Worm (Caenorhabditis elegans) whole organism, L2 larva: Measurements from ENCODE around the gene gbb-2.
A peak's percentile ranks its signal among the peaks of the same experiment; 100 is the strongest.

Experiments
- C34F6.9 ChIP-seq: fragments of 150-350 bp; optimal IDR thresholded peaks from 2 replicates; lab custom pipeline; 2014; ENCODE audit warnings: missing biosample characterization, missing genetic modification characterization
- F13H6.1 ChIP-seq: sonication (generic microtip); optimal IDR thresholded peaks from 2 replicates; lab custom pipeline; 2016; ENCODE audit warnings: missing genetic modification characterization, missing compliant biosample characterization
- R02D3.7 ChIP-seq: fragments of 150-350 bp; optimal IDR thresholded peaks from 2 replicates; lab custom pipeline; 2014; ENCODE audit warnings: missing biosample characterization, missing genetic modification characterization
- Y55F3AM.14 ChIP-seq: fragments of 200-800 bp; sonication (Bioruptor generic); optimal IDR thresholded peaks from 2 replicates; lab custom pipeline; 2018; ENCODE audit warnings: mild to moderate bottlenecking, missing genetic modification characterization, missing compliant biosample characterization
- ZK546.5 ChIP-seq: sonication (generic microtip); optimal IDR thresholded peaks from 2 replicates; lab custom pipeline; 2017; ENCODE audit warnings: missing biosample characterization, missing genetic modification characterization
- alr-1 ChIP-seq: fragments of 150-350 bp; optimal IDR thresholded peaks from 2 replicates; lab custom pipeline; 2014; ENCODE audit warnings: missing biosample characterization, missing genetic modification characterization
- aly-2 ChIP-seq: fragments of 150-350 bp; optimal IDR thresholded peaks from 2 replicates; lab custom pipeline; 2014; ENCODE audit warnings: missing biosample characterization, missing genetic modification characterization
- ama-1 ChIP-seq: fragments of 150-350 bp; optimal IDR thresholded peaks from 2 replicates; lab custom pipeline; 2018; ENCODE audit warnings: inconsistent platforms
- blmp-1 ChIP-seq: sonication (generic microtip); optimal IDR thresholded peaks from 2 replicates; lab custom pipeline; 2017; ENCODE audit warnings: missing genetic modification characterization, mild to moderate bottlenecking, missing compliant biosample characterization, antibody characterized with exemption, moderate library complexity; ENCODE audit not compliant: insufficient read depth
- ceh-16 ChIP-seq: fragments of 150-350 bp; optimal IDR thresholded peaks from 2 replicates; lab custom pipeline; 2014; ENCODE audit warnings: missing biosample characterization, missing genetic modification characterization
- ceh-82 ChIP-seq: fragments of 150-350 bp; optimal IDR thresholded peaks from 2 replicates; lab custom pipeline; 2014; ENCODE audit warnings: missing biosample characterization, missing genetic modification characterization
- crh-2 ChIP-seq: sonication (generic microtip); optimal IDR thresholded peaks from 2 replicates; lab custom pipeline; 2017; ENCODE audit warnings: missing biosample characterization, missing genetic modification characterization
- egl-27 ChIP-seq: sonication (generic microtip); optimal IDR thresholded peaks from 3 replicates; lab custom pipeline; 2017; ENCODE audit warnings: missing biosample characterization, missing genetic modification reagents, missing genetic modification characterization
- elt-1 ChIP-seq: fragments of 150-350 bp; optimal IDR thresholded peaks from 2 replicates; lab custom pipeline; 2014; ENCODE audit warnings: missing biosample characterization, missing genetic modification characterization
- elt-3 ChIP-seq: sonication (generic microtip); optimal IDR thresholded peaks from 2 replicates; lab custom pipeline; 2017; ENCODE audit warnings: missing biosample characterization, missing genetic modification characterization
- fos-1 ChIP-seq: fragments of 150-350 bp; optimal IDR thresholded peaks from 2 replicates; lab custom pipeline; 2014; ENCODE audit warnings: missing biosample characterization, missing genetic modification characterization
- gmeb-1 ChIP-seq: fragments of 150-350 bp; optimal IDR thresholded peaks from 2 replicates; lab custom pipeline; 2014; ENCODE audit warnings: missing biosample characterization, missing genetic modification characterization
- lin-11 ChIP-seq: fragments of 150-350 bp; sonication (generic microtip); optimal IDR thresholded peaks from 2 replicates; lab custom pipeline; 2014; ENCODE audit warnings: missing biosample characterization, missing genetic modification characterization, inconsistent platforms, mixed read lengths
- lin-39 ChIP-seq: fragments of 150-350 bp; optimal IDR thresholded peaks from 2 replicates; lab custom pipeline; 2014; ENCODE audit warnings: missing biosample characterization, missing genetic modification reagents, missing genetic modification characterization
- lsy-2 ChIP-seq, 2 experiments: fragments of 150-350 bp in 1 of 2; sonication (generic microtip) in 1 of 2; optimal IDR thresholded peaks; 2 replicates each; lab custom pipeline; 2014 to 2017; ENCODE audit warnings: missing biosample characterization in 2 of 2, missing genetic modification characterization in 2 of 2
- mab-5 ChIP-seq: fragments of 150-350 bp; optimal IDR thresholded peaks from 2 replicates; lab custom pipeline; 2014; ENCODE audit warnings: missing biosample characterization, missing genetic modification characterization
- mbf-1 ChIP-seq: sonication (generic microtip); optimal IDR thresholded peaks from 2 replicates; lab custom pipeline; 2017; ENCODE audit warnings: missing biosample characterization, missing genetic modification characterization
- mdl-1 ChIP-seq, 2 experiments: fragments of 150-350 bp in 1 of 2; sonication (generic microtip) in 1 of 2; optimal IDR thresholded peaks; 2 replicates each; lab custom pipeline; 2017; ENCODE audit warnings: missing biosample characterization in 2 of 2, missing genetic modification characterization in 2 of 2
- nhr-10 ChIP-seq: sonication (generic microtip); optimal IDR thresholded peaks from 2 replicates; lab custom pipeline; 2017; ENCODE audit warnings: missing biosample characterization, missing genetic modification characterization
- nhr-12 ChIP-seq: fragments of 150-350 bp; optimal IDR thresholded peaks from 2 replicates; lab custom pipeline; 2014; ENCODE audit warnings: missing biosample characterization, missing genetic modification characterization
- nhr-129 ChIP-seq: fragments of 150-350 bp; optimal IDR thresholded peaks from 2 replicates; lab custom pipeline; 2014; ENCODE audit warnings: missing biosample characterization, missing genetic modification characterization
- nhr-21 ChIP-seq: fragments of 150-350 bp; optimal IDR thresholded peaks from 2 replicates; lab custom pipeline; 2014; ENCODE audit warnings: missing biosample characterization, missing genetic modification characterization
- nhr-237 ChIP-seq: fragments of 150-350 bp; optimal IDR thresholded peaks from 2 replicates; lab custom pipeline; 2014; ENCODE audit warnings: missing biosample characterization, missing genetic modification characterization
- nhr-25 ChIP-seq: fragments of 150-350 bp; sonication (generic microtip); optimal IDR thresholded peaks from 3 replicates; lab custom pipeline; 2014; ENCODE audit warnings: missing biosample characterization, missing genetic modification characterization
- nhr-6 ChIP-seq: fragments of 150-350 bp; optimal IDR thresholded peaks from 2 replicates; lab custom pipeline; 2014; ENCODE audit warnings: missing biosample characterization, missing genetic modification characterization
- nhr-77 ChIP-seq: fragments of 150-350 bp; optimal IDR thresholded peaks from 2 replicates; lab custom pipeline; 2014; ENCODE audit warnings: missing biosample characterization, missing genetic modification characterization
- peb-1 ChIP-seq: fragments of 150-350 bp; optimal IDR thresholded peaks from 2 replicates; lab custom pipeline; 2014; ENCODE audit warnings: missing biosample characterization, missing genetic modification characterization
- sem-4 ChIP-seq: fragments of 150-350 bp; optimal IDR thresholded peaks from 2 replicates; lab custom pipeline; 2014; ENCODE audit warnings: missing biosample characterization, missing genetic modification reagents, missing genetic modification characterization
- skn-1 ChIP-seq: sonication (generic microtip); optimal IDR thresholded peaks from 2 replicates; lab custom pipeline; 2017; ENCODE audit warnings: missing biosample characterization, missing genetic modification characterization
- sma-3 ChIP-seq: sonication (generic microtip); optimal IDR thresholded peaks from 2 replicates; lab custom pipeline; 2016; ENCODE audit warnings: missing genetic modification reagents, missing genetic modification characterization, missing compliant biosample characterization
- sma-9 ChIP-seq, 2 experiments: fragments of 150-350 bp in 1 of 2; sonication (generic microtip) in 1 of 2; optimal IDR thresholded peaks; 2 replicates each; lab custom pipeline; 2014 to 2016; ENCODE audit warnings: missing genetic modification characterization in 2 of 2, mild to moderate bottlenecking in 1 of 2, missing biosample characterization in 1 of 2, missing compliant biosample characterization in 1 of 2, missing genetic modification reagents in 1 of 2, moderate library complexity in 1 of 2
- snpc-4 ChIP-seq: fragments of 150-350 bp; optimal IDR thresholded peaks from 2 replicates; lab custom pipeline; 2014; ENCODE audit warnings: missing biosample characterization, missing genetic modification characterization
- unc-39 ChIP-seq: fragments of 150-350 bp; optimal IDR thresholded peaks from 2 replicates; lab custom pipeline; 2014; ENCODE audit warnings: missing biosample characterization, missing genetic modification characterization
- unc-55 ChIP-seq: fragments of 150-350 bp; sonication (generic microtip); optimal IDR thresholded peaks from 3 replicates; lab custom pipeline; 2014; ENCODE audit warnings: missing biosample characterization, missing genetic modification reagents, missing genetic modification characterization
- unc-62 ChIP-seq: fragments of 150-350 bp; optimal IDR thresholded peaks from 2 replicates; lab custom pipeline; 2014; ENCODE audit warnings: missing biosample characterization, missing genetic modification reagents, missing genetic modification characterization
- zag-1 ChIP-seq: fragments of 150-350 bp; optimal IDR thresholded peaks from 2 replicates; lab custom pipeline; 2014; ENCODE audit warnings: missing biosample characterization, missing genetic modification characterization
- ztf-1 ChIP-seq: fragments of 200-800 bp; sonication (Bioruptor generic); conservative IDR thresholded peaks from 2 replicates; pipeline ENCODE4 v1.3.6; 2022; ENCODE audit warnings: missing genetic modification characterization, missing compliant biosample characterization
- ztf-11 ChIP-seq: sonication (generic microtip); optimal IDR thresholded peaks from 2 replicates; lab custom pipeline; 2017; ENCODE audit warnings: missing biosample characterization, missing genetic modification characterization
- ztf-4 ChIP-seq: fragments of 150-350 bp; optimal IDR thresholded peaks from 2 replicates; lab custom pipeline; 2014; ENCODE audit warnings: missing biosample characterization, missing genetic modification characterization

Gene gbb-2

ce11 chrIV:4475362-4476086 is 31.0 kb downstream of the gbb-2 start:
- TF ChIP-seq snpc-4 (no peak), elt-3 (tag; lab: Kevin White, UChicago) (no peak), nhr-237 (no peak), mbf-1 (tag; lab: Kevin White, UChicago) (no peak), crh-2 (peak; percentile 35), nhr-25 (no peak), sma-9 (GFP tag; optimal IDR thresholded peaks at IDR 0.05; lab: Kevin White, UChicago) (peak; percentile 56), sma-9 (tag; optimal IDR thresholded peaks at IDR 0.05; lab: Kevin White, UChicago) (no peak), unc-55 (no peak), fos-1 (tag; lab: Kevin White, UChicago) (peak; percentile 8), lin-39 (tag; lab: Kevin White, UChicago) (no peak), nhr-77 (no peak)

ce11 chrIV:4473767-4474166 is 32.8 kb downstream of the gbb-2 start:
- TF ChIP-seq ceh-82 (tag; lab: Kevin White, UChicago): no peak
- TF ChIP-seq nhr-10 (tag; lab: Kevin White, UChicago): no peak
- no peak for TF ChIP-seq sma-9 (GFP tag; optimal IDR thresholded peaks at IDR 0.05; lab: Kevin White, UChicago)
- no peak for TF ChIP-seq sma-9 (tag; optimal IDR thresholded peaks at IDR 0.05; lab: Kevin White, UChicago)
- 0 out of 2 replicates have a peak, but pooled peaks have one; percentile 34 for TF ChIP-seq ztf-1 (GFP tag; lab: Robert Waterston, UW)
- TF ChIP-seq elt-1 (tag; lab: Kevin White, UChicago): no peak
- no peak for TF ChIP-seq skn-1 (tag; lab: Kevin White, UChicago)
- TF ChIP-seq nhr-237: no peak
- no peak for TF ChIP-seq nhr-77
- no peak for TF ChIP-seq nhr-21 (tag; lab: Kevin White, UChicago)
- TF ChIP-seq C34F6.9 (tag; lab: Kevin White, UChicago): no peak
- TF ChIP-seq nhr-129 (tag; lab: Kevin White, UChicago): peak; percentile 12
- no peak for TF ChIP-seq zag-1 (tag; lab: Kevin White, UChicago)
- TF ChIP-seq sma-3 (GFP tag; lab: Kevin White, UChicago): no peak
- no peak for TF ChIP-seq ZK546.5 (tag; lab: Kevin White, UChicago)
- TF ChIP-seq, all 48 proteins: peak for 2

- TF ChIP-seq ceh-16 (tag; lab: Kevin White, UChicago) (no peak), nhr-237 (no peak), nhr-77 (no peak), nhr-25 (peak; percentile 81), ceh-82 (tag; lab: Kevin White, UChicago) (no peak), R02D3.7 (tag; lab: Kevin White, UChicago) (no peak), unc-55 (no peak), C34F6.9 (tag; lab: Kevin White, UChicago) (no peak), mab-5 (tag; lab: Kevin White, UChicago) (no peak), nhr-12 (tag; lab: Kevin White, UChicago) (no peak), sma-9 (GFP tag; optimal IDR thresholded peaks at IDR 0.05; lab: Kevin White, UChicago) (peak; percentile 81), sma-9 (tag; optimal IDR thresholded peaks at IDR 0.05; lab: Kevin White, UChicago) (no peak), ztf-11 (tag; lab: Kevin White, UChicago) (no peak), ama-1 (lab: Kevin White, UChicago) (no peak), gmeb-1 (peak; percentile 64), fos-1 (tag; lab: Kevin White, UChicago) (no peak), mdl-1 (tag; optimal IDR thresholded peaks at IDR 0.05; lab: Kevin White, UChicago) (peak; percentile 52), egl-27 (tag; lab: Kevin White, UChicago) (peak; percentile 2), ztf-1 (GFP tag; lab: Robert Waterston, UW) (no peak), aly-2 (tag; lab: Kevin White, UChicago) (no peak), nhr-6 (tag; lab: Kevin White, UChicago) (peak; percentile 38), lin-11 (tag; lab: Kevin White, UChicago) (no peak), peb-1 (no peak), nhr-129 (tag; lab: Kevin White, UChicago) (peak; percentile 69), blmp-1 (tag; lab: Kevin White, UChicago) (peak; percentile 60), F13H6.1 (tag; lab: Kevin White, UChicago) (peak; percentile 43), unc-39 (tag; lab: Kevin White, UChicago) (no peak), ZK546.5 (tag; lab: Kevin White, UChicago) (no peak), lsy-2 (tag; optimal IDR thresholded peaks at IDR 0.05; lab: Kevin White, UChicago) (peak in 1 of 2 experiments; percentile 17), Y55F3AM.14 (GFP tag; lab: Kevin White, UChicago) (no peak), nhr-21 (tag; lab: Kevin White, UChicago) (peak; percentile 69), sma-3 (GFP tag; lab: Kevin White, UChicago) (peak; percentile 55), snpc-4 (no peak), crh-2 (peak; percentile 46), ztf-4 (tag; lab: Kevin White, UChicago) (peak; percentile 10), elt-1 (tag; lab: Kevin White, UChicago) (no peak), unc-62 (GFP tag; lab: Kevin White, UChicago) (no peak), elt-3 (tag; lab: Kevin White, UChicago) (no peak), sem-4 (tag; lab: Kevin White, UChicago) (no peak), alr-1 (tag; lab: Kevin White, UChicago) (no peak)
Observed at ce11 chrIV:4472418-4473173, 34.0 kb downstream of the gbb-2 start.
